Fruit fly (Drosophila melanogaster) whole organism, pupa: ENCODE results near the gene CG14658.

Source experiments
- CG10348 ChIP-seq: fragments of 200-800 bp; sonication (Bioruptor generic); IDR thresholded peaks from 2 replicates; pipeline ENCODE4 v1.3.6; 2022; ENCODE audit warnings: missing biosample characterization, missing genetic modification characterization
- CG12605 ChIP-seq: fragments of 200-800 bp; sonication (Bioruptor generic); IDR thresholded peaks from 2 replicates; pipeline ENCODE4 v1.3.6; 2022; ENCODE audit warnings: missing biosample characterization, missing genetic modification characterization
- CG13204 ChIP-seq: fragments of 200-800 bp; sonication (Bioruptor generic); optimal IDR thresholded peaks from 2 replicates; lab custom pipeline; 2018; ENCODE audit warnings: missing biosample characterization, mild to moderate bottlenecking, missing genetic modification characterization, moderate library complexity
- CG14655 ChIP-seq: fragments of 200-800 bp; sonication (Bioruptor generic); optimal IDR thresholded peaks from 3 replicates; lab custom pipeline; 2017; ENCODE audit warnings: mild to moderate bottlenecking, missing biosample characterization, missing genetic modification reagents, missing genetic modification characterization
- CG32121 ChIP-seq: fragments of 200-800 bp; sonication (Bioruptor generic); IDR thresholded peaks from 2 replicates; pipeline ENCODE4 v1.3.6; 2022; ENCODE audit warnings: missing biosample characterization, missing genetic modification characterization
- CG34367 ChIP-seq: fragments of 200-800 bp; sonication (Bioruptor generic); optimal IDR thresholded peaks from 2 replicates; lab custom pipeline; 2018; ENCODE audit warnings: missing biosample characterization, mild to moderate bottlenecking, missing genetic modification characterization
- CG4496 ChIP-seq: fragments of 200-800 bp; sonication (Bioruptor generic); IDR thresholded peaks from 3 replicates; pipeline ENCODE4 v1.3.6; 2022; ENCODE audit warnings: missing biosample characterization, missing genetic modification characterization
- CG8159 ChIP-seq: fragments of 200-800 bp; sonication (Bioruptor generic); optimal IDR thresholded peaks from 3 replicates; lab custom pipeline; 2018; ENCODE audit warnings: missing biosample characterization, mild to moderate bottlenecking, missing genetic modification characterization, moderate library complexity
- CG8301 ChIP-seq: fragments of 200-800 bp; sonication (Bioruptor generic); optimal IDR thresholded peaks from 2 replicates; lab custom pipeline; 2018; ENCODE audit warnings: missing biosample characterization, mild to moderate bottlenecking, missing genetic modification characterization
- D1 ChIP-seq: fragments of 200-800 bp; sonication (Bioruptor generic); optimal IDR thresholded peaks from 2 replicates; lab custom pipeline; 2018; ENCODE audit warnings: missing biosample characterization, mild to moderate bottlenecking, missing genetic modification characterization, moderate library complexity
- Ets98B ChIP-seq: fragments of 200-800 bp; sonication (Bioruptor generic); IDR thresholded peaks from 2 replicates; pipeline ENCODE4 v1.3.6; 2022; ENCODE audit warnings: missing biosample characterization, missing genetic modification characterization
- Pif1A ChIP-seq: fragments of 200-800 bp; sonication (Bioruptor generic); optimal IDR thresholded peaks from 3 replicates; lab custom pipeline; 2016; ENCODE audit warnings: missing biosample characterization, missing genetic modification characterization
- rn ChIP-seq: fragments of 200-800 bp; sonication (Bioruptor generic); IDR thresholded peaks from 2 replicates; pipeline ENCODE4 v1.3.6; 2022; ENCODE audit warnings: missing biosample characterization, missing genetic modification characterization

The CG14658 gene

DNA sequence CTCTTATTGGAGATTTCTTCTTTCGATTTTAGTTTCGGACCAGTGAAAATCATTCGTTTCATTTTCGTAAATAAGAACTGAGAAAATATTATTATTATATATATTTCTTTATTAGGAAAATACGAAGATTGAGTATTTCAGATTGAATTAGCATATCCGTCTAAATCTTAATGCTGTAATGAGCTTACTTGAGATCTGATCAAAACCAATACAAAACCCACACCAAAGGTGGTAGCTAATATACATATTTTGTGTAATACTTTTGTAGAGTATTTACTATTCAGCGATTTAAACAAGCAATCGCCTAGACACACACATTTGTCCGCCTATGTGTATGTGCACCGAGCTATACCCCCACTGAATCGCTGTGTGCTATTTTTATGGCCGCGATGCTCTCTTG lies 49.6 kb downstream of the CG14658 start:
- TF ChIP-seq CG10348 (GFP tag; lab: Robert Waterston, UW) (no peak), CG34367 (tag; lab: Kevin White, UChicago) (no peak), CG8301 (tag; lab: Kevin White, UChicago) (no peak), D1 (tag; lab: Kevin White, UChicago) (no peak), CG14655 (GFP tag; lab: Kevin White, UChicago) (no peak), CG13204 (GFP tag; lab: Kevin White, UChicago) (no peak), Ets98B (GFP tag; lab: Robert Waterston, UW) (no peak), rn (GFP tag; lab: Robert Waterston, UW) (no peak), CG4496 (no peak), CG32121 (no peak), CG12605 (GFP tag; lab: Robert Waterston, UW) (no peak)

DNA sequence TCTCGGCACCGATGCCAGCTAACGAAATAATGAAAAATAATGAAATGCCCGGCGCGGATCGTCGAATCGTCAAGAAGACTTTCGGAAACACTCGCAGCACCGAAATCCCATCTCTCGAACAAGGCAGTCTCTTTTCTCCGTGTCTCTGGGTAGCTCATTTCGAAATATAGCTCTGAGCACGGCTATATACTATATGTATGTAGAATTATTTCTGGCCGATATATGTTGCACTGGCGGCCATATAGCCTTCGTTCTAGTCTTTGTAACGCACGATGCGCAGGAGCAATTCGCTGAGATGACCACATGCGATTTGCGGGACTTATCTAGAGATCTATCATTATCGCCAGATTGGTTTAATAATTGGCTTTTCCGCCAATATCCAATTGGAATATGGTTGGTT lies 50.1 kb downstream of the CG14658 start, which contains the start of gene CG14655:
CG14655 (minus strand) TSS at position 41 of the 400 bp plus-strand sequence.
- TF ChIP-seq CG8301 (tag; lab: Kevin White, UChicago), result no peak
- TF ChIP-seq Ets98B (GFP tag; lab: Robert Waterston, UW), result no peak
- TF ChIP-seq CG8159 (tag; lab: Kevin White, UChicago), result no peak
- no peak for TF ChIP-seq Pif1A (GFP tag; lab: Kevin White, UChicago)
- TF ChIP-seq CG12605 (GFP tag; lab: Robert Waterston, UW), result no peak
- no peak for TF ChIP-seq CG34367 (tag; lab: Kevin White, UChicago)
- TF ChIP-seq CG4496, result no peak
- no peak for TF ChIP-seq D1 (tag; lab: Kevin White, UChicago)
